Fruit fly (Drosophila melanogaster) whole organism, prepupa: Measurements from ENCODE around the gene PAPLA1.

ENCODE experiments used
- Blimp-1 ChIP-seq: fragments of 200-800 bp; sonication (Bioruptor generic); optimal IDR thresholded peaks from 3 replicates; lab custom pipeline; 2017; ENCODE audit warnings: missing biosample characterization, missing genetic modification characterization, mild to moderate bottlenecking, moderate library complexity, missing genetic modification reagents
- CG10631 ChIP-seq: fragments of 200-800 bp; sonication (Bioruptor generic); optimal IDR thresholded peaks from 2 replicates; lab custom pipeline; 2016; ENCODE audit warnings: missing biosample characterization, missing genetic modification characterization
- CG10669 ChIP-seq: fragments of 200-800 bp; sonication (Bioruptor generic); optimal IDR thresholded peaks from 3 replicates; lab custom pipeline; 2018; ENCODE audit warnings: missing biosample characterization, mild to moderate bottlenecking, missing genetic modification characterization, moderate library complexity
- CG11902 ChIP-seq: fragments of 200-800 bp; sonication (Bioruptor generic); optimal IDR thresholded peaks from 3 replicates; lab custom pipeline; 2016; ENCODE audit warnings: missing biosample characterization, missing genetic modification characterization
- CG15336 ChIP-seq: fragments of 200-800 bp; sonication (Bioruptor generic); IDR thresholded peaks from 2 replicates; pipeline ENCODE4 v1.3.6; 2022; ENCODE audit warnings: missing biosample characterization, missing genetic modification characterization
- CG1621 ChIP-seq: fragments of 200-800 bp; sonication (Bioruptor generic); optimal IDR thresholded peaks from 3 replicates; lab custom pipeline; 2018; ENCODE audit warnings: missing biosample characterization, mild to moderate bottlenecking, missing genetic modification characterization
- CG16779 ChIP-seq: fragments of 200-800 bp; sonication (Bioruptor generic); optimal IDR thresholded peaks from 3 replicates; lab custom pipeline; 2017; ENCODE audit warnings: missing biosample characterization, mild to moderate bottlenecking, missing genetic modification characterization
- CG3032 ChIP-seq: fragments of 200-800 bp; optimal IDR thresholded peaks from 2 replicates; lab custom pipeline; 2019; ENCODE audit warnings: missing biosample characterization, mild to moderate bottlenecking, missing genetic modification characterization, moderate library complexity
- CG32006 ChIP-seq: fragments of 200-800 bp; sonication (Bioruptor generic); optimal IDR thresholded peaks from 3 replicates; lab custom pipeline; 2017; ENCODE audit warnings: missing biosample characterization, mild to moderate bottlenecking, missing genetic modification characterization
- CG34406 ChIP-seq: fragments of 200-800 bp; sonication (Bioruptor generic); optimal IDR thresholded peaks from 3 replicates; lab custom pipeline; 2016; ENCODE audit warnings: missing biosample characterization, missing genetic modification characterization
- CG3919 ChIP-seq: fragments of 200-800 bp; sonication (Bioruptor generic); optimal IDR thresholded peaks from 3 replicates; lab custom pipeline; 2016; ENCODE audit warnings: missing biosample characterization, missing genetic modification characterization
- CG4318 ChIP-seq: fragments of 200-800 bp; sonication (Bioruptor generic); optimal IDR thresholded peaks from 3 replicates; lab custom pipeline; 2017; ENCODE audit warnings: missing biosample characterization, mild to moderate bottlenecking, missing genetic modification characterization
- CG6163 ChIP-seq: fragments of 200-800 bp; sonication (Bioruptor generic); IDR thresholded peaks from 3 replicates; pipeline ENCODE4 v1.3.6; 2022; ENCODE audit warnings: missing biosample characterization, missing genetic modification characterization
- CG6276 ChIP-seq: fragments of 200-800 bp; sonication (Bioruptor generic); optimal IDR thresholded peaks from 2 replicates; lab custom pipeline; 2017; ENCODE audit warnings: missing biosample characterization, mild to moderate bottlenecking, missing genetic modification characterization
- CG6792 ChIP-seq: fragments of 200-800 bp; sonication (Bioruptor generic); optimal IDR thresholded peaks from 3 replicates; lab custom pipeline; 2016; ENCODE audit warnings: missing biosample characterization, missing genetic modification characterization
- CG6808 ChIP-seq: fragments of 200-800 bp; sonication (Bioruptor generic); optimal IDR thresholded peaks from 3 replicates; lab custom pipeline; 2017; ENCODE audit warnings: missing biosample characterization, missing genetic modification characterization, mild to moderate bottlenecking, moderate library complexity, missing genetic modification reagents
- CG6854 ChIP-seq: fragments of 200-800 bp; sonication (Bioruptor generic); optimal IDR thresholded peaks from 2 replicates; lab custom pipeline; 2017; ENCODE audit warnings: missing biosample characterization, mild to moderate bottlenecking, missing genetic modification characterization
- CG7368 ChIP-seq: fragments of 200-800 bp; sonication (Bioruptor generic); optimal IDR thresholded peaks from 3 replicates; lab custom pipeline; 2016; ENCODE audit warnings: missing biosample characterization, missing genetic modification characterization
- CG8119 ChIP-seq: fragments of 200-800 bp; sonication (Bioruptor generic); IDR thresholded peaks from 3 replicates; pipeline ENCODE4 v1.3.6; 2022; ENCODE audit warnings: missing biosample characterization, missing genetic modification characterization
- CG8319 ChIP-seq: fragments of 200-800 bp; sonication (Bioruptor generic); optimal IDR thresholded peaks from 3 replicates; lab custom pipeline; 2016; ENCODE audit warnings: missing biosample characterization, missing genetic modification characterization
- CG8632 ChIP-seq: fragments of 200-800 bp; sonication (Bioruptor generic); optimal IDR thresholded peaks from 3 replicates; lab custom pipeline; 2016; ENCODE audit warnings: missing biosample characterization, missing genetic modification characterization
- CG9139 ChIP-seq: fragments of 200-800 bp; sonication (Bioruptor generic); optimal IDR thresholded peaks from 3 replicates; lab custom pipeline; 2017; ENCODE audit warnings: missing biosample characterization, mild to moderate bottlenecking, missing genetic modification characterization
- Eip75B ChIP-seq: fragments of 200-800 bp; sonication (Bioruptor generic); optimal IDR thresholded peaks from 3 replicates; lab custom pipeline; 2016; ENCODE audit warnings: missing biosample characterization, missing genetic modification characterization
- Eip78C ChIP-seq: fragments of 200-800 bp; sonication (Bioruptor generic); peaks from one replicate; lab custom pipeline; 2016; ENCODE audit warnings: missing biosample characterization, missing genetic modification characterization
- Eip93F ChIP-seq: fragments of 200-800 bp; sonication (Bioruptor generic); optimal IDR thresholded peaks from 2 replicates; lab custom pipeline; 2016; ENCODE audit warnings: missing biosample characterization, mild to moderate bottlenecking, missing genetic modification characterization
- Ets21C ChIP-seq: fragments of 200-800 bp; sonication (Bioruptor generic); optimal IDR thresholded peaks from 3 replicates; lab custom pipeline; 2016; ENCODE audit warnings: missing biosample characterization, missing genetic modification characterization
- Ets96B ChIP-seq: fragments of 200-800 bp; optimal IDR thresholded peaks from 2 replicates; lab custom pipeline; 2019; ENCODE audit warnings: missing biosample characterization, mild to moderate bottlenecking, missing genetic modification characterization, moderate library complexity
- Gug ChIP-seq: fragments of 200-800 bp; sonication (Bioruptor generic); IDR thresholded peaks from 2 replicates; pipeline ENCODE4 v1.3.6; 2022; ENCODE audit warnings: missing biosample characterization, missing genetic modification characterization
- Hr38 ChIP-seq: sonication (Bioruptor generic); optimal IDR thresholded peaks from 2 replicates; lab custom pipeline; 2016; ENCODE audit warnings: missing biosample characterization, missing genetic modification characterization
- Hr39 ChIP-seq: fragments of 200-800 bp; sonication (Bioruptor generic); optimal IDR thresholded peaks from 2 replicates; lab custom pipeline; 2016; ENCODE audit warnings: missing biosample characterization, missing genetic modification characterization
- Hr4 ChIP-seq: fragments of 200-800 bp; sonication (Bioruptor generic); optimal IDR thresholded peaks from 3 replicates; lab custom pipeline; 2016; ENCODE audit warnings: missing biosample characterization, missing genetic modification characterization
- Lpt ChIP-seq: fragments of 200-800 bp; sonication (Bioruptor generic); optimal IDR thresholded peaks from 3 replicates; lab custom pipeline; 2016; ENCODE audit warnings: missing biosample characterization, missing genetic modification characterization
- OdsH ChIP-seq: fragments of 200-800 bp; sonication (Bioruptor generic); optimal IDR thresholded peaks from 3 replicates; lab custom pipeline; 2016; ENCODE audit warnings: missing biosample characterization, missing genetic modification characterization
- Smox ChIP-seq: fragments of 200-800 bp; sonication (Bioruptor generic); optimal IDR thresholded peaks from 3 replicates; lab custom pipeline; 2016; ENCODE audit warnings: missing biosample characterization, missing genetic modification characterization
- Sox102F ChIP-seq: fragments of 200-800 bp; sonication (Bioruptor generic); optimal IDR thresholded peaks from 2 replicates; lab custom pipeline; 2016; ENCODE audit warnings: missing biosample characterization, mild to moderate bottlenecking, missing genetic modification characterization
- Sox14 ChIP-seq: fragments of 200-800 bp; sonication (Bioruptor generic); optimal IDR thresholded peaks from 3 replicates; lab custom pipeline; 2016; ENCODE audit warnings: missing biosample characterization, missing genetic modification characterization
- Sox15 ChIP-seq: fragments of 200-800 bp; sonication (Bioruptor generic); optimal IDR thresholded peaks from 3 replicates; lab custom pipeline; 2016; ENCODE audit warnings: missing biosample characterization, missing genetic modification characterization
- acj6 ChIP-seq: fragments of 200-800 bp; sonication (Bioruptor generic); optimal IDR thresholded peaks from 3 replicates; lab custom pipeline; 2016; ENCODE audit warnings: missing biosample characterization, missing genetic modification characterization
- dac ChIP-seq: fragments of 200-800 bp; sonication (Bioruptor generic); optimal IDR thresholded peaks from 2 replicates; lab custom pipeline; 2017; ENCODE audit warnings: missing biosample characterization, mild to moderate bottlenecking, missing genetic modification characterization
- dsx ChIP-seq: fragments of 200-800 bp; optimal IDR thresholded peaks from 3 replicates; lab custom pipeline; 2019; ENCODE audit warnings: missing biosample characterization, mild to moderate bottlenecking, missing genetic modification characterization, moderate library complexity; ENCODE audit not compliant: poor library complexity, severe bottlenecking
- eg ChIP-seq: fragments of 200-800 bp; sonication (Bioruptor generic); IDR thresholded peaks from 3 replicates; pipeline ENCODE4 v1.3.6; 2022; ENCODE audit warnings: missing biosample characterization, missing genetic modification characterization
- esn ChIP-seq: fragments of 200-800 bp; sonication (Bioruptor generic); optimal IDR thresholded peaks from 2 replicates; lab custom pipeline; 2016; ENCODE audit warnings: missing biosample characterization, mild to moderate bottlenecking, missing genetic modification characterization, moderate library complexity
- fd59A ChIP-seq: fragments of 200-800 bp; sonication (Bioruptor generic); optimal IDR thresholded peaks from 2 replicates; lab custom pipeline; 2017; ENCODE audit warnings: missing biosample characterization, mild to moderate bottlenecking, missing genetic modification characterization, missing genetic modification reagents
- fd85E ChIP-seq: fragments of 200-800 bp; sonication (Bioruptor generic); optimal IDR thresholded peaks from 3 replicates; lab custom pipeline; 2016; ENCODE audit warnings: missing biosample characterization, missing genetic modification characterization
- lz ChIP-seq: fragments of 200-800 bp; sonication (Bioruptor generic); optimal IDR thresholded peaks from 3 replicates; lab custom pipeline; 2016; ENCODE audit warnings: missing biosample characterization, missing genetic modification characterization
- net ChIP-seq: fragments of 200-800 bp; sonication (Bioruptor generic); optimal IDR thresholded peaks from 3 replicates; lab custom pipeline; 2016; ENCODE audit warnings: missing biosample characterization, missing genetic modification characterization
- pdm3 ChIP-seq: fragments of 200-800 bp; sonication (Bioruptor generic); optimal IDR thresholded peaks from 3 replicates; lab custom pipeline; 2016; ENCODE audit warnings: missing biosample characterization, missing genetic modification characterization
- salr ChIP-seq, 2 experiments: fragments of 200-800 bp; sonication (Bioruptor generic); optimal IDR thresholded peaks; 3 replicates each; lab custom pipeline; 2016 to 2018; ENCODE audit warnings: missing biosample characterization in 2 of 2, missing genetic modification characterization in 2 of 2, mild to moderate bottlenecking in 1 of 2
- spab ChIP-seq: fragments of 200-800 bp; sonication (Bioruptor generic); optimal IDR thresholded peaks from 2 replicates; lab custom pipeline; 2017; ENCODE audit warnings: missing biosample characterization, mild to moderate bottlenecking, missing genetic modification characterization, missing genetic modification reagents
- ss ChIP-seq, 2 experiments: fragments of 200-800 bp; sonication (Bioruptor generic); optimal IDR thresholded peaks; 2 replicates in 1 of 2; 3 replicates in 1 of 2; lab custom pipeline; 2017 to 2018; ENCODE audit warnings: mild to moderate bottlenecking in 2 of 2, missing biosample characterization in 2 of 2, missing genetic modification characterization in 2 of 2, moderate library complexity in 1 of 2
- topi ChIP-seq: fragments of 200-800 bp; sonication (Bioruptor generic); optimal IDR thresholded peaks from 3 replicates; lab custom pipeline; 2016; ENCODE audit warnings: missing biosample characterization, missing genetic modification characterization
- vri ChIP-seq: fragments of 200-800 bp; sonication (Bioruptor generic); optimal IDR thresholded peaks from 3 replicates; lab custom pipeline; 2016; ENCODE audit warnings: missing biosample characterization, mild to moderate bottlenecking, missing genetic modification characterization

PAPLA1 gene

DNA sequence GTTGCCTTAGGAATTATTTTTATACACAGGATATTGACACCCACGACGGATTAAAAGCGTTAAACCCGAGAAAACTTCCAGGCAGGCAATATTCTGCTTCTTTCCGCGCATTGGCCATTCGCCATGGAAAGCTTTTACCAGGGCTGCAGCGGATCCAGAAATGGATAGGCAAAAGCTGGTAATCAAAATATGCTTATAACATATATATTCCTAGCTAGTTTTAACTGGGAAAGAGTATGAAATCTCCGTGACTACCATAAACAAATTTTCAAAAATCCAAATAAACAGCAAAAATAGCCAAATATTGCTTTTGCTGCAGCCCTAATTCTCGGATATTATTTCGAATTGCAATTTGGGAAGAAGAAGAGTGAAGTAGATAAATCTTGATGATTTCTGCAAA, at the start of gene PAPLA1, which contains the start of gene Rbsn-5:
Gene PAPLA1, minus strand, starts transcription at position 141 of the 400 bp plus-strand sequence.
Gene Rbsn-5, plus strand, starts transcription at position 335 of the 400 bp plus-strand sequence.
- TF ChIP-seq CG34406 (GFP tag; lab: Kevin White, UChicago) (peak; percentile 88), CG6854 (GFP tag; lab: Kevin White, UChicago) (peak; percentile 85), Lpt (GFP tag; lab: Kevin White, UChicago) (peak; percentile 87), CG8119 (GFP tag; lab: Robert Waterston, UW) (peak; percentile 79), CG3919 (GFP tag; lab: Kevin White, UChicago) (peak; percentile 95), Ets96B (tag; lab: Kevin White, UChicago) (peak; percentile 89), Hr4 (GFP tag; lab: Kevin White, UChicago) (peak; percentile 96), CG9139 (peak; percentile 62), Sox102F (peak; percentile 94), salr (GFP tag; optimal IDR thresholded peaks at IDR 0.05; lab: Kevin White, UChicago) (peak; percentile 82 to 87), CG6276 (GFP tag; lab: Kevin White, UChicago) (peak; percentile 73), dac (GFP tag; lab: Kevin White, UChicago) (peak; percentile 89), fd85E (GFP tag; lab: Kevin White, UChicago) (peak; percentile 68), ss (GFP tag; optimal IDR thresholded peaks at IDR 0.05; lab: Kevin White, UChicago) (peak; percentile 80 to 86), Eip93F (GFP tag; lab: Kevin White, UChicago) (peak; percentile 16), net (GFP tag; lab: Kevin White, UChicago) (peak; percentile 91), CG15336 (GFP tag; lab: Robert Waterston, UW) (peak; percentile 82), vri (GFP tag; lab: Kevin White, UChicago) (peak; percentile 92), CG6808 (GFP tag; lab: Kevin White, UChicago) (peak; percentile 89), CG32006 (GFP tag; lab: Kevin White, UChicago) (peak; percentile 93), Blimp-1 (GFP tag; lab: Kevin White, UChicago) (peak; percentile 75), CG11902 (GFP tag; lab: Kevin White, UChicago) (peak; percentile 94), CG6792 (GFP tag; lab: Kevin White, UChicago) (peak; percentile 92), CG10669 (GFP tag; lab: Kevin White, UChicago) (peak; percentile 91), Ets21C (peak; percentile 95), Hr39 (GFP tag; lab: Kevin White, UChicago) (peak; percentile 98), CG6163 (GFP tag; lab: Robert Waterston, UW) (peak; percentile 94), fd59A (peak; percentile 81), CG8632 (peak; percentile 87), acj6 (GFP tag; lab: Kevin White, UChicago) (peak; percentile 96), OdsH (GFP tag; lab: Kevin White, UChicago) (peak; percentile 96), Smox (GFP tag; lab: Kevin White, UChicago) (peak; percentile 94), topi (GFP tag; lab: Kevin White, UChicago) (peak; percentile 94), pdm3 (peak; percentile 96), esn (GFP tag; lab: Kevin White, UChicago) (peak; percentile 97), Gug (peak; percentile 88), dsx (GFP tag; lab: Kevin White, UChicago) (peak; percentile 84), CG3032 (peak; percentile 94), eg (GFP tag; lab: Robert Waterston, UW) (peak; percentile 93), Sox14 (GFP tag; lab: Kevin White, UChicago) (peak; percentile 96), Eip78C (GFP tag; lab: Kevin White, UChicago) (peak; percentile 97), lz (GFP tag; lab: Kevin White, UChicago) (peak; percentile 96), Eip75B (GFP tag; lab: Kevin White, UChicago) (peak; percentile 95), CG1621 (tag; lab: Kevin White, UChicago) (peak; percentile 89), CG4318 (GFP tag; lab: Kevin White, UChicago) (peak; percentile 82), CG16779 (tag; lab: Kevin White, UChicago) (peak; percentile 74), spab (GFP tag; lab: Kevin White, UChicago) (peak; percentile 78), Hr38 (peak; percentile 76), CG8319 (GFP tag; lab: Kevin White, UChicago) (peak; percentile 91), Sox15 (GFP tag; lab: Kevin White, UChicago) (peak; percentile 93), CG10631 (GFP tag; lab: Kevin White, UChicago) (peak; percentile 95), CG7368 (GFP tag; lab: Kevin White, UChicago) (peak; percentile 90)
